Worm (Caenorhabditis elegans): ENCODE results near the gene clk-2.

clk-2 gene

ce11 chrIII:7499421-7499902 lies 18.9 kb downstream of the clk-2 start, which contains the start of the genes C07H6.9 and sap-140 (continued):
- TF ChIP-seq fkh-10 (GFP tag; optimal IDR thresholded peaks at IDR 0.05) (peak; percentile 15), Y105C5A.15 (GFP tag; IDR thresholded peaks at IDR 0.05) (no peak), lin-38 (GFP tag; IDR thresholded peaks at IDR 0.05) (peak; percentile 74), duxl-1 (tag; optimal IDR thresholded peaks at IDR 0.05; ENCODE audit: poor library complexity) (peak; percentile 58), fos-1 (tag; optimal IDR thresholded peaks at IDR 0.05) (no peak), rbr-2 (tag; optimal IDR thresholded peaks at IDR 0.05) (peak; percentile 59), daf-16 (GFP tag; optimal IDR thresholded peaks at IDR 0.05) (peak in 1 of 2 experiments; percentile 15), daf-16 (tag; optimal IDR thresholded peaks at IDR 0.05) (peak; percentile 47), dmd-8 (GFP tag; IDR thresholded peaks at IDR 0.05) (no peak), hlh-11 (tag; optimal IDR thresholded peaks at IDR 0.05) (peak; percentile 62), hmg-1.1 (GFP tag; IDR thresholded peaks at IDR 0.05) (peak; percentile 56; the same call in 1 of the 2 replicates), daf-19 (GFP tag; conservative IDR thresholded peaks at IDR 0.05) (no peak), T20F7.1 (GFP tag; optimal IDR thresholded peaks at IDR 0.05) (peak; percentile 61), ceh-32 (tag; optimal IDR thresholded peaks at IDR 0.05; ENCODE audit: poor library complexity) (no peak), spr-1 (tag; optimal IDR thresholded peaks at IDR 0.05) (peak; percentile 25), nhr-28 (tag; optimal IDR thresholded peaks at IDR 0.05) (peak; percentile 36), pha-4 (GFP tag; IDR thresholded peaks at IDR 0.05) (0 out of 2 replicates have a peak, but pooled peaks have one; percentile 24), pha-4 (tag; optimal IDR thresholded peaks at IDR 0.05) (no peak), hlh-30 (tag; optimal IDR thresholded peaks at IDR 0.05; ENCODE audit: insufficient read depth) (peak; percentile 71), ama-1 (optimal IDR thresholded peaks at IDR 0.05) (peak; percentile 22), zfp-3 (GFP tag; conservative IDR thresholded peaks at IDR 0.05) (0 out of 2 replicates have a peak, but pooled peaks have one; percentile 26), T26A8.4 (GFP tag; IDR thresholded peaks at IDR 0.05) (peak; percentile 61)

ce11 chrIII:7498346-7498745 lies 20.0 kb downstream of the clk-2 start:
- TF ChIP-seq fos-1 (tag; optimal IDR thresholded peaks at IDR 0.05) (no peak), Y75B8A.6 (GFP tag; IDR thresholded peaks at IDR 0.05) (no peak), unc-62 (GFP tag; optimal IDR thresholded peaks at IDR 0.05 in 1 of 2) (peak in 1 of 2 experiments; percentile 89), unc-62 (tag; optimal IDR thresholded peaks at IDR 0.05) (no peak), lim-7 (GFP tag; IDR thresholded peaks at IDR 0.05) (no peak), spr-3 (GFP tag; optimal IDR thresholded peaks at IDR 0.05) (no peak), ces-1 (GFP tag; optimal IDR thresholded peaks at IDR 0.05) (no peak), ceh-62 (tag; optimal IDR thresholded peaks at IDR 0.05) (no peak), hmg-1.1 (GFP tag; IDR thresholded peaks at IDR 0.05) (peak; percentile 86), daf-19 (GFP tag; conservative IDR thresholded peaks at IDR 0.05) (no peak), F26F4.8 (GFP tag; conservative IDR thresholded peaks at IDR 0.05) (no peak), egl-43 (GFP tag; IDR thresholded peaks at IDR 0.05) (no peak; the same call in 1 of the 2 replicates), nhr-10 (tag; optimal IDR thresholded peaks at IDR 0.05) (peak; percentile 0), R02D3.7 (tag; optimal IDR thresholded peaks at IDR 0.05) (no peak), F37D6.2 (tag; optimal IDR thresholded peaks at IDR 0.05) (peak; percentile 78), zip-2 (tag; optimal IDR thresholded peaks at IDR 0.05) (no peak), hlh-11 (tag; optimal IDR thresholded peaks at IDR 0.05) (peak; percentile 96), unc-39 (tag; optimal IDR thresholded peaks at IDR 0.05) (no peak), lin-13 (GFP tag; optimal IDR thresholded peaks at IDR 0.05) (peak; percentile 98), nhr-76 (tag; optimal IDR thresholded peaks at IDR 0.05) (no peak), lin-29 (GFP tag; IDR thresholded peaks at IDR 0.05) (no peak), fkh-10 (GFP tag; optimal IDR thresholded peaks at IDR 0.05) (peak; percentile 91), mdl-1 (tag; optimal IDR thresholded peaks at IDR 0.05) (peak; percentile 75 to 96), nhr-41 (GFP tag; IDR thresholded peaks at IDR 0.05) (no peak), lin-15B (tag; optimal IDR thresholded peaks at IDR 0.05) (peak; percentile 78), ZK546.5 (tag; optimal IDR thresholded peaks at IDR 0.05) (no peak), nhr-102 (tag; optimal IDR thresholded peaks at IDR 0.05) (peak; percentile 64), ama-1 (optimal IDR thresholded peaks at IDR 0.05) (peak; percentile 49), dve-1 (tag; optimal IDR thresholded peaks at IDR 0.05; ENCODE audit: insufficient read depth) (peak; percentile 89), pqm-1 (tag; optimal IDR thresholded peaks at IDR 0.05) (peak; percentile 94), nhr-48 (tag; optimal IDR thresholded peaks at IDR 0.05) (peak; percentile 62), mep-1 (tag; optimal IDR thresholded peaks at IDR 0.05) (peak; percentile 96), zfp-2 (tag; optimal IDR thresholded peaks at IDR 0.05) (no peak), nhr-42 (GFP tag; IDR thresholded peaks at IDR 0.05) (0 out of 2 replicates have a peak, but pooled peaks have one; percentile 23), daf-16 (GFP tag; optimal IDR thresholded peaks at IDR 0.05) (peak; percentile 40 to 61), daf-16 (tag; optimal IDR thresholded peaks at IDR 0.05) (peak; percentile 63)

Data from whole organism, L4 larva.